Fruit fly (Drosophila melanogaster) S2 (cell line): ENCODE data around the gene CG13311.

Source experiments
- CG8478 ChIP-seq: fragments of >200 bp; optimal IDR thresholded peaks from 2 replicates; lab custom pipeline; 2018
- CTCF ChIP-seq, 2 experiments: fragments of >200 bp; optimal IDR thresholded peaks; 2 replicates each; lab custom pipeline; 2018

DNA sequence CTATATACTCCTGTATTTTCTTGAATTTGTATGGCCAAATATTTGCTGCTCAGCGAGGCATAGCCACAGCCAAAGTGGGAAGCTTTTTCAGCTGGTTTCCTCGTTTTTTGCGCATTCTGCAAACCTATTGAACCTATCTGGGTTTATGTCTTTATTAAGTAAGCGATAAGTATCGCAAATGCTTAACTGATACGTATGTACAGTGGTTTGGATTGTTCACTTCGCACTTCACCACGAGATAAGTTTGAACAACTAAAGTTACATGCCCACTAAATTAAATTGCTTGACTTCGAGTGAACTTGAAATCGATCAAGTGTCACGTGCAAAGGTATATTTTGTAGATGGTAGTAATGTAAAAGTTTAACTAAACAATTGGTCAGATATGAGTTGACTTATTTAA is 28.3 kb downstream of the CG13311 start:
- TF ChIP-seq CG8478 (lab: Kevin White, UChicago) (no peak), CTCF (optimal IDR thresholded peaks at IDR 0.05; lab: Kevin White, UChicago) (no peak)
